Fruit fly (Drosophila melanogaster) whole organism, embryonic: Measurements from ENCODE around the gene Hmbs.

Experiments used
- Bdp1 ChIP-seq: fragments of 200-800 bp; sonication (Bioruptor generic); optimal IDR thresholded peaks from 3 replicates; lab custom pipeline; 2016; ENCODE audit warnings: missing biosample characterization, missing genetic modification characterization
- CG12219 ChIP-seq: fragments of 200-800 bp; sonication (Bioruptor generic); optimal IDR thresholded peaks from 3 replicates; lab custom pipeline; 2018; ENCODE audit warnings: missing biosample characterization, mild to moderate bottlenecking, missing genetic modification characterization
- CG12236 ChIP-seq: fragments of 200-800 bp; sonication (Bioruptor generic); optimal IDR thresholded peaks from 2 replicates; lab custom pipeline; 2016; ENCODE audit warnings: missing biosample characterization, missing genetic modification characterization
- CG13775 ChIP-seq: fragments of 200-800 bp; sonication (Bioruptor generic); optimal IDR thresholded peaks from 3 replicates; lab custom pipeline; 2017; ENCODE audit warnings: missing biosample characterization, mild to moderate bottlenecking, missing genetic modification characterization
- CG15514 ChIP-seq: fragments of 200-800 bp; sonication (Bioruptor generic); optimal IDR thresholded peaks from 3 replicates; lab custom pipeline; 2017; ENCODE audit warnings: missing biosample characterization, missing genetic modification characterization, mild to moderate bottlenecking, moderate library complexity, missing genetic modification reagents
- CG1792 ChIP-seq: fragments of 200-800 bp; sonication (Bioruptor generic); optimal IDR thresholded peaks from 2 replicates; lab custom pipeline; 2016; ENCODE audit warnings: missing biosample characterization, missing genetic modification characterization
- CG3407 ChIP-seq: fragments of 200-800 bp; sonication (Bioruptor generic); optimal IDR thresholded peaks from 2 replicates; lab custom pipeline; 2018; ENCODE audit warnings: missing biosample characterization, mild to moderate bottlenecking, missing genetic modification characterization
- CG5180 ChIP-seq: fragments of 200-800 bp; sonication (Bioruptor generic); optimal IDR thresholded peaks from 3 replicates; lab custom pipeline; 2017; ENCODE audit warnings: missing biosample characterization, missing genetic modification characterization, mild to moderate bottlenecking, moderate library complexity, missing genetic modification reagents
- CG7271 ChIP-seq: fragments of 200-800 bp; sonication (Bioruptor generic); optimal IDR thresholded peaks from 2 replicates; lab custom pipeline; 2018; ENCODE audit warnings: missing biosample characterization, mild to moderate bottlenecking, missing genetic modification characterization, moderate library complexity
- CG8359 ChIP-seq: fragments of 200-800 bp; sonication (Bioruptor generic); optimal IDR thresholded peaks from 2 replicates; lab custom pipeline; 2017; ENCODE audit warnings: missing biosample characterization, mild to moderate bottlenecking, missing genetic modification characterization, borderline replicate concordance
- CG8765 ChIP-seq: fragments of 200-800 bp; sonication (Bioruptor generic); IDR thresholded peaks from 2 replicates; pipeline ENCODE4 v1.3.6; 2022; ENCODE audit warnings: missing biosample characterization, missing genetic modification characterization
- D ChIP-seq, 2 experiments: fragments of 200-800 bp in 1 of 2; fragments of >200 bp in 1 of 2; sonication (Bioruptor generic) in 1 of 2; optimal IDR thresholded peaks; 2 replicates in 1 of 2; 3 replicates in 1 of 2; lab custom pipeline; 2017; ENCODE audit warnings: mild to moderate bottlenecking in 1 of 2, missing biosample characterization in 1 of 2, missing genetic modification characterization in 1 of 2, missing genetic modification reagents in 1 of 2
- Deaf1 ChIP-seq: fragments of 200-800 bp; optimal IDR thresholded peaks from 3 replicates; lab custom pipeline; 2019; ENCODE audit warnings: missing biosample characterization, mild to moderate bottlenecking, missing genetic modification characterization, moderate library complexity
- Ets65A ChIP-seq: fragments of 200-800 bp; sonication (Bioruptor generic); peaks from one replicate; lab custom pipeline; 2016; ENCODE audit warnings: missing biosample characterization, missing genetic modification characterization
- HLH4C ChIP-seq: fragments of 200-800 bp; sonication (Bioruptor generic); IDR thresholded peaks from 3 replicates; pipeline ENCODE4 v1.3.6; 2022; ENCODE audit warnings: missing biosample characterization, missing genetic modification characterization; ENCODE audit not compliant: partially characterized antibody
- Hr39 ChIP-seq: fragments of >200 bp; optimal IDR thresholded peaks from 2 replicates; lab custom pipeline; 2017
- Kr ChIP-seq: fragments of 200-800 bp; sonication (Bioruptor generic); optimal IDR thresholded peaks from 2 replicates; lab custom pipeline; 2017; ENCODE audit warnings: missing biosample characterization, mild to moderate bottlenecking, missing genetic modification characterization
- Lhr ChIP-seq: fragments of 200-800 bp; sonication (Bioruptor generic); optimal IDR thresholded peaks from 3 replicates; lab custom pipeline; 2017; ENCODE audit warnings: mild to moderate bottlenecking, missing biosample characterization, missing genetic modification reagents, missing genetic modification characterization
- Lim3 ChIP-seq: fragments of 200-800 bp; sonication (Bioruptor generic); IDR thresholded peaks from 2 replicates; pipeline ENCODE4 v1.3.6; 2022; ENCODE audit warnings: missing biosample characterization, missing genetic modification characterization
- Med ChIP-seq: fragments of 200-800 bp; sonication (Bioruptor generic); peaks from one replicate; lab custom pipeline; 2016; ENCODE audit warnings: missing biosample characterization, missing genetic modification characterization, mild to moderate bottlenecking, inconsistent platforms, moderate library complexity
- Meics ChIP-seq: fragments of 200-800 bp; sonication (Bioruptor generic); optimal IDR thresholded peaks from 2 replicates; lab custom pipeline; 2017; ENCODE audit warnings: missing biosample characterization, mild to moderate bottlenecking, missing genetic modification characterization
- NC2α ChIP-seq: fragments of 200-800 bp; sonication (Bioruptor generic); optimal IDR thresholded peaks from 2 replicates; lab custom pipeline; 2016; ENCODE audit warnings: missing biosample characterization, missing genetic modification characterization
- Nf-YA ChIP-seq: fragments of 200-800 bp; sonication (Bioruptor generic); IDR thresholded peaks from 2 replicates; pipeline ENCODE4 v1.3.6; 2022; ENCODE audit warnings: missing biosample characterization, missing genetic modification characterization
- Sox100B ChIP-seq: fragments of 200-800 bp; sonication (Bioruptor generic); optimal IDR thresholded peaks from 3 replicates; lab custom pipeline; 2018; ENCODE audit warnings: missing biosample characterization, mild to moderate bottlenecking, missing genetic modification characterization
- Stat92E ChIP-seq, 3 experiments: fragments of >200 bp in 2 of 3; fragments of 200-800 bp in 1 of 3; sonication (Bioruptor generic) in 1 of 3; optimal IDR thresholded peaks; 2 replicates each; lab custom pipeline; 2017 to 2019; ENCODE audit warnings: missing biosample characterization in 3 of 3, missing genetic modification characterization in 3 of 3, mild to moderate bottlenecking in 1 of 3, moderate library complexity in 1 of 3
- Trl ChIP-seq, 3 experiments: fragments of >200 bp in 2 of 3; fragments of 200-800 bp in 1 of 3; sonication (Bioruptor generic) in 1 of 3; optimal IDR thresholded peaks; 2 replicates in 1 of 3; 3 replicates in 2 of 3; lab custom pipeline; 2016 to 2017; ENCODE audit warnings: missing biosample characterization in 1 of 3, missing genetic modification characterization in 1 of 3
- Usf ChIP-seq: fragments of 200-800 bp; sonication (Bioruptor generic); optimal IDR thresholded peaks from 2 replicates; lab custom pipeline; 2017; ENCODE audit warnings: missing genotype, missing biosample characterization, missing genetic modification characterization
- Xrp1 ChIP-seq: fragments of 200-800 bp; sonication (Bioruptor generic); IDR thresholded peaks from 2 replicates; pipeline ENCODE4 v1.3.6; 2022; ENCODE audit warnings: missing biosample characterization, missing genetic modification characterization
- ase ChIP-seq: fragments of 200-800 bp; sonication (Bioruptor generic); IDR thresholded peaks from 3 replicates; pipeline ENCODE4 v1.3.6; 2022; ENCODE audit warnings: missing biosample characterization, missing genetic modification characterization
- bigmax ChIP-seq: fragments of 200-800 bp; sonication (Bioruptor generic); optimal IDR thresholded peaks from 2 replicates; lab custom pipeline; 2018; ENCODE audit warnings: missing biosample characterization, mild to moderate bottlenecking, missing genetic modification characterization
- chinmo ChIP-seq: fragments of 200-800 bp; sonication (Bioruptor generic); IDR thresholded peaks from 4 replicates; pipeline ENCODE4 v1.3.6; 2022; ENCODE audit warnings: missing biosample characterization, missing genetic modification characterization; ENCODE audit not compliant: partially characterized antibody
- corto ChIP-seq: fragments of 200-800 bp; sonication (Bioruptor generic); optimal IDR thresholded peaks from 2 replicates; lab custom pipeline; 2016; ENCODE audit warnings: missing biosample characterization, mild to moderate bottlenecking, missing genetic modification characterization, moderate library complexity
- crol ChIP-seq: fragments of 200-800 bp; sonication (Bioruptor generic); IDR thresholded peaks from 2 replicates; pipeline ENCODE4 v1.3.6; 2022; ENCODE audit warnings: missing biosample characterization, missing genetic modification characterization
- dan ChIP-seq: fragments of 200-800 bp; sonication (Bioruptor generic); IDR thresholded peaks from 2 replicates; pipeline ENCODE4 v1.3.6; 2022; ENCODE audit warnings: missing biosample characterization, missing genetic modification characterization
- en ChIP-seq: fragments of 200-800 bp; sonication (Bioruptor generic); optimal IDR thresholded peaks from 2 replicates; lab custom pipeline; 2016; ENCODE audit warnings: missing biosample characterization, missing genetic modification characterization
- ewg ChIP-seq: fragments of 200-800 bp; sonication (Bioruptor generic); optimal IDR thresholded peaks from 3 replicates; lab custom pipeline; 2017; ENCODE audit warnings: mild to moderate bottlenecking, missing biosample characterization, missing genetic modification reagents, missing genetic modification characterization
- eyg ChIP-seq: fragments of 200-800 bp; sonication (Bioruptor generic); optimal IDR thresholded peaks from 3 replicates; lab custom pipeline; 2016; ENCODE audit warnings: missing biosample characterization, missing genetic modification characterization
- h ChIP-seq: fragments of >200 bp; optimal IDR thresholded peaks from 2 replicates; lab custom pipeline; 2017
- insv ChIP-seq, 2 experiments: fragments of 200-800 bp; sonication (Bioruptor generic); optimal IDR thresholded peaks; 3 replicates each; lab custom pipeline; 2016 to 2018; ENCODE audit warnings: missing biosample characterization in 2 of 2, missing genetic modification characterization in 2 of 2
- kni ChIP-seq: fragments of 200-800 bp; sonication (Bioruptor generic); optimal IDR thresholded peaks from 3 replicates; lab custom pipeline; 2017; ENCODE audit warnings: mild to moderate bottlenecking, missing biosample characterization, missing genetic modification reagents, missing genetic modification characterization
- lab ChIP-seq: fragments of 200-800 bp; sonication (Bioruptor generic); optimal IDR thresholded peaks from 3 replicates; lab custom pipeline; 2017; ENCODE audit warnings: missing biosample characterization, missing genetic modification characterization, mild to moderate bottlenecking, moderate library complexity, missing genetic modification reagents
- lola ChIP-seq, 3 experiments: fragments of >200 bp in 2 of 3; fragments of 200-800 bp in 1 of 3; sonication (Bioruptor generic) in 1 of 3; optimal IDR thresholded peaks; 2 replicates each; lab custom pipeline; 2017 to 2019; ENCODE audit warnings: missing biosample characterization in 3 of 3, missing genetic modification characterization in 3 of 3, mild to moderate bottlenecking in 1 of 3, moderate library complexity in 1 of 3
- row ChIP-seq: fragments of 200-800 bp; sonication (Bioruptor generic); IDR thresholded peaks from 3 replicates; pipeline ENCODE4 v1.3.6; 2022; ENCODE audit warnings: missing biosample characterization, missing genetic modification characterization
- tll ChIP-seq, 2 experiments: fragments of 200-800 bp in 1 of 2; fragments of >200 bp in 1 of 2; sonication (Bioruptor generic) in 1 of 2; optimal IDR thresholded peaks; 2 replicates each; lab custom pipeline; 2017 to 2019; ENCODE audit warnings: missing biosample characterization in 2 of 2, missing genetic modification characterization in 2 of 2, mild to moderate bottlenecking in 1 of 2, moderate library complexity in 1 of 2
- z ChIP-seq: fragments of 200-800 bp; sonication (Bioruptor generic); IDR thresholded peaks from 3 replicates; pipeline ENCODE4 v1.3.6; 2022; ENCODE audit warnings: missing biosample characterization, missing genetic modification characterization

Gene Hmbs

DNA sequence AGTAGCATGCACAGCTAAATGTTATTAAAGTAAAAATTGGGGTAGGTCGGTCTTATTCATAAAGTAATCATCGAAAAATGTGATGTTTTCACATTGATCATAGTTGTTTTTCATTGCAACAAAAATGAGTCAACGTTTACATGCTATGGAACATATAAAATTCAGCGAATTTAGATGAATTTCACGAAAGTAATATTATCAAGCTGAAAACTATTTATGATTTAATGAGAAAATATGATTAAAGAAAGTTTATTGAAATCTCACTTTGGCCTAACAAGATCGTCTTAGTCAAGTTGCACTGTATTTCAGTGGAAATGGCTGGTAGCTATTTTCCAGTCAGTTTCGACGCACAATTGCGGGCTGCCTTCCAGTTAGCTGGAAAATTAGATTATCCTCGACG lies 14.2 kb downstream of the Hmbs start (continued):
- TF ChIP-seq row (GFP tag; lab: Robert Waterston, UW) = peak; percentile 39; the same call in 2 of the 3 replicates
- TF ChIP-seq CG13775 (GFP tag; lab: Kevin White, UChicago) = no peak
- TF ChIP-seq CG12236 = no peak
- no peak for TF ChIP-seq CG7271 (tag; lab: Kevin White, UChicago)
- peak in 1 of 3 experiments; percentile 14 for TF ChIP-seq lola (GFP tag; optimal IDR thresholded peaks at IDR 0.05; lab: Kevin White, UChicago)
- TF ChIP-seq NC2α (GFP tag; lab: Kevin White, UChicago) = no peak
- no peak for TF ChIP-seq Usf

- TF ChIP-seq D (optimal IDR thresholded peaks at IDR 0.05; lab: Kevin White, UChicago) (peak; percentile 71), D (GFP tag; optimal IDR thresholded peaks at IDR 0.05; lab: Kevin White, UChicago) (no peak), dan (GFP tag; lab: Robert Waterston, UW) (no peak), Stat92E (GFP tag; optimal IDR thresholded peaks at IDR 0.05; lab: Kevin White, UChicago) (peak in 1 of 3 experiments; percentile 84), Ets65A (GFP tag; lab: Kevin White, UChicago) (peak; percentile 68), crol (GFP tag; lab: Robert Waterston, UW) (peak; percentile 82), CG15514 (GFP tag; lab: Kevin White, UChicago) (peak; percentile 15), Xrp1 (GFP tag; lab: Robert Waterston, UW) (no peak), bigmax (GFP tag; lab: Kevin White, UChicago) (no peak), Bdp1 (GFP tag; lab: Kevin White, UChicago) (no peak), Deaf1 (peak; percentile 39), CG5180 (GFP tag; lab: Kevin White, UChicago) (no peak), HLH4C (0 out of 3 replicates have a peak, but pooled peaks have one; percentile 12), h (lab: Kevin White, UChicago) (no peak), Hr39 (lab: Kevin White, UChicago) (peak; percentile 44), ewg (GFP tag; lab: Kevin White, UChicago) (peak; percentile 71), Kr (no peak), Med (GFP tag; lab: Kevin White, UChicago) (peak; percentile 64), chinmo (GFP tag; lab: Robert Waterston, UW) (0 out of 4 replicates have a peak, but pooled peaks have one; percentile 37), Trl (optimal IDR thresholded peaks at IDR 0.05; lab: Kevin White, UChicago) (peak; percentile 57 to 65), Trl (GFP tag; optimal IDR thresholded peaks at IDR 0.05; lab: Kevin White, UChicago) (no peak), z (GFP tag; lab: Robert Waterston, UW) (peak; percentile 88), tll (GFP tag; optimal IDR thresholded peaks at IDR 0.05; lab: Kevin White, UChicago) (no peak), CG8359 (GFP tag; lab: Kevin White, UChicago) (no peak), Nf-YA (GFP tag; lab: Robert Waterston, UW) (no peak), ase (0 out of 3 replicates have a peak, but pooled peaks have one; percentile 2), kni (GFP tag; lab: Kevin White, UChicago) (peak; percentile 21), Lim3 (no peak)
- TF ChIP-seq, all 482 proteins: peak for 15
Measured at dm6 chr3L:1349397-1349796, 14.7 kb downstream of the Hmbs start.

- TF ChIP-seq Lhr (GFP tag; lab: Kevin White, UChicago) (peak; percentile 49), en (GFP tag; lab: Kevin White, UChicago) (no peak), Sox100B (GFP tag; lab: Kevin White, UChicago) (no peak), CG8765 (no peak), Meics (peak; percentile 41), CG12219 (GFP tag; lab: Kevin White, UChicago) (no peak), insv (GFP tag; optimal IDR thresholded peaks at IDR 0.05; lab: Kevin White, UChicago) (peak in 1 of 2 experiments; percentile 94), lab (GFP tag; lab: Kevin White, UChicago) (peak; percentile 44), eyg (no peak), CG3407 (GFP tag; lab: Kevin White, UChicago) (no peak), CG1792 (no peak), corto (GFP tag; lab: Kevin White, UChicago) (peak; percentile 42), D (optimal IDR thresholded peaks at IDR 0.05; lab: Kevin White, UChicago) (no peak), D (GFP tag; optimal IDR thresholded peaks at IDR 0.05; lab: Kevin White, UChicago) (no peak)
Measured at dm6 chr3L:1349942-1350923, 15.5 kb downstream of the Hmbs start.
